Worm (Caenorhabditis elegans): ENCODE results near the gene T06A1.1.

ce11 chrV:1937963-1938362, 12.6 kb upstream of the T06A1.1 start, which contains the start of gene glb-25:
- TF ChIP-seq nhr-76 (tag; optimal IDR thresholded peaks at IDR 0.05) (no peak), daf-8 (GFP tag; IDR thresholded peaks at IDR 0.05) (no peak), unc-130 (GFP tag; optimal IDR thresholded peaks at IDR 0.05) (no peak), aly-2 (tag; optimal IDR thresholded peaks at IDR 0.05) (no peak), mdt-29 (GFP tag; IDR thresholded peaks at IDR 0.05) (no peak), gei-8 (GFP tag; optimal IDR thresholded peaks at IDR 0.05) (no peak), pha-4 (GFP tag; IDR thresholded peaks at IDR 0.05) (no peak), pha-4 (tag; optimal IDR thresholded peaks at IDR 0.05) (no peak), unc-39 (tag; optimal IDR thresholded peaks at IDR 0.05) (no peak)
